Worm (Caenorhabditis elegans) whole organism, L2 larva: ENCODE results near the gene Y48B6A.1.

Experiments
- C34F6.9 ChIP-seq: fragments of 150-350 bp; optimal IDR thresholded peaks from 2 replicates; lab custom pipeline; 2014; ENCODE audit warnings: missing biosample characterization, missing genetic modification characterization
- R02D3.7 ChIP-seq: fragments of 150-350 bp; optimal IDR thresholded peaks from 2 replicates; lab custom pipeline; 2014; ENCODE audit warnings: missing biosample characterization, missing genetic modification characterization
- ceh-82 ChIP-seq: fragments of 150-350 bp; optimal IDR thresholded peaks from 2 replicates; lab custom pipeline; 2014; ENCODE audit warnings: missing biosample characterization, missing genetic modification characterization
- dmd-4 ChIP-seq: sonication (generic microtip); optimal IDR thresholded peaks from 2 replicates; lab custom pipeline; 2017; ENCODE audit warnings: missing biosample characterization, missing genetic modification characterization
- egl-27 ChIP-seq: sonication (generic microtip); optimal IDR thresholded peaks from 3 replicates; lab custom pipeline; 2017; ENCODE audit warnings: missing biosample characterization, missing genetic modification reagents, missing genetic modification characterization
- fos-1 ChIP-seq: fragments of 150-350 bp; optimal IDR thresholded peaks from 2 replicates; lab custom pipeline; 2014; ENCODE audit warnings: missing biosample characterization, missing genetic modification characterization
- gmeb-1 ChIP-seq: fragments of 150-350 bp; optimal IDR thresholded peaks from 2 replicates; lab custom pipeline; 2014; ENCODE audit warnings: missing biosample characterization, missing genetic modification characterization
- lin-13 ChIP-seq: fragments of 150-350 bp; optimal IDR thresholded peaks from 2 replicates; lab custom pipeline; 2014; ENCODE audit warnings: missing biosample characterization, missing genetic modification reagents, missing genetic modification characterization
- lsy-2 ChIP-seq, 2 experiments: fragments of 150-350 bp in 1 of 2; sonication (generic microtip) in 1 of 2; optimal IDR thresholded peaks; 2 replicates each; lab custom pipeline; 2014 to 2017; ENCODE audit warnings: missing biosample characterization in 2 of 2, missing genetic modification characterization in 2 of 2
- mbf-1 ChIP-seq: sonication (generic microtip); optimal IDR thresholded peaks from 2 replicates; lab custom pipeline; 2017; ENCODE audit warnings: missing biosample characterization, missing genetic modification characterization
- mdl-1 ChIP-seq, 2 experiments: fragments of 150-350 bp in 1 of 2; sonication (generic microtip) in 1 of 2; optimal IDR thresholded peaks; 2 replicates each; lab custom pipeline; 2017; ENCODE audit warnings: missing biosample characterization in 2 of 2, missing genetic modification characterization in 2 of 2
- nhr-129 ChIP-seq: fragments of 150-350 bp; optimal IDR thresholded peaks from 2 replicates; lab custom pipeline; 2014; ENCODE audit warnings: missing biosample characterization, missing genetic modification characterization
- nhr-23 ChIP-seq: fragments of 150-350 bp; optimal IDR thresholded peaks from 2 replicates; lab custom pipeline; 2014; ENCODE audit warnings: missing biosample characterization, missing genetic modification reagents, missing genetic modification characterization
- nhr-6 ChIP-seq: fragments of 150-350 bp; optimal IDR thresholded peaks from 2 replicates; lab custom pipeline; 2014; ENCODE audit warnings: missing biosample characterization, missing genetic modification characterization
- nhr-77 ChIP-seq: fragments of 150-350 bp; optimal IDR thresholded peaks from 2 replicates; lab custom pipeline; 2014; ENCODE audit warnings: missing biosample characterization, missing genetic modification characterization
- peb-1 ChIP-seq: fragments of 150-350 bp; optimal IDR thresholded peaks from 2 replicates; lab custom pipeline; 2014; ENCODE audit warnings: missing biosample characterization, missing genetic modification characterization
- snpc-4 ChIP-seq: fragments of 150-350 bp; optimal IDR thresholded peaks from 2 replicates; lab custom pipeline; 2014; ENCODE audit warnings: missing biosample characterization, missing genetic modification characterization
- unc-55 ChIP-seq: fragments of 150-350 bp; sonication (generic microtip); optimal IDR thresholded peaks from 3 replicates; lab custom pipeline; 2014; ENCODE audit warnings: missing biosample characterization, missing genetic modification reagents, missing genetic modification characterization
- unc-62 ChIP-seq: fragments of 150-350 bp; optimal IDR thresholded peaks from 2 replicates; lab custom pipeline; 2014; ENCODE audit warnings: missing biosample characterization, missing genetic modification reagents, missing genetic modification characterization
- zag-1 ChIP-seq: fragments of 150-350 bp; optimal IDR thresholded peaks from 2 replicates; lab custom pipeline; 2014; ENCODE audit warnings: missing biosample characterization, missing genetic modification characterization
- ztf-11 ChIP-seq: sonication (generic microtip); optimal IDR thresholded peaks from 2 replicates; lab custom pipeline; 2017; ENCODE audit warnings: missing biosample characterization, missing genetic modification characterization

Gene Y48B6A.1

DNA sequence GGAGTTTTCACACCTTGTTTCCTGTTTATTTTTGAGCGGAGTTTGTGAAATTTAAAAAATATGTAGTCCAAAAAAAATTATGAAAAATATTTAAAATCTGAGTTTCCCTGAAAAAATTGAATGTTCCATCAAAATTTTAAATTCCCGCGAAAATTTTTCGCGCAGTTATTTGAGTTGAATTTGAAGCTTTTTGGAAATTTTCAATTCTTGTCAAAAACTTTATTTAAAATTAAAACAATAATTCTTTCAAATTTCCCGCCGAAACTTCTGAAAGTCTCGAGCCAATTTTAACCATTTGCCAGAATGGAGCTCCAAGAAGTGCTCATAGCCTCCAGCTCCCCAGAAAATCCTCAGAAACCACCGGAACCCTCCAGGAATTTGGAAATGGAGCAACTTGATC lies 49.7 kb downstream of the Y48B6A.1 start, which contains the start of gene gur-4:
Gene gur-4, plus strand, starts transcription at position 301 of the 400 bp plus-strand sequence.
- TF ChIP-seq snpc-4 (tag; lab: Kevin White, UChicago), result no peak
- TF ChIP-seq ztf-11 (tag; lab: Kevin White, UChicago), result no peak
- no peak for TF ChIP-seq nhr-129
- TF ChIP-seq unc-62, result no peak
- TF ChIP-seq dmd-4 (tag; lab: Kevin White, UChicago), result no peak
- no peak for TF ChIP-seq nhr-77 (tag; lab: Kevin White, UChicago)
- no peak for TF ChIP-seq egl-27 (tag; lab: Kevin White, UChicago)
- TF ChIP-seq nhr-6 (tag; lab: Kevin White, UChicago), result no peak
- TF ChIP-seq mbf-1 (tag; lab: Kevin White, UChicago), result no peak
- no peak for TF ChIP-seq ceh-82 (tag; lab: Kevin White, UChicago)
- TF ChIP-seq fos-1 (tag; lab: Kevin White, UChicago), result no peak
- no peak for TF ChIP-seq nhr-23 (tag; lab: Kevin White, UChicago)
- TF ChIP-seq C34F6.9 (tag; lab: Kevin White, UChicago), result no peak
- TF ChIP-seq mdl-1 (tag; optimal IDR thresholded peaks at IDR 0.05; lab: Kevin White, UChicago), result no peak
- TF ChIP-seq peb-1 (tag; lab: Kevin White, UChicago), result no peak
- no peak for TF ChIP-seq lsy-2 (tag; optimal IDR thresholded peaks at IDR 0.05; lab: Kevin White, UChicago)
- TF ChIP-seq lin-13 (GFP tag; lab: Kevin White, UChicago), result no peak
- TF ChIP-seq, all 48 proteins: peak for 0

DNA sequence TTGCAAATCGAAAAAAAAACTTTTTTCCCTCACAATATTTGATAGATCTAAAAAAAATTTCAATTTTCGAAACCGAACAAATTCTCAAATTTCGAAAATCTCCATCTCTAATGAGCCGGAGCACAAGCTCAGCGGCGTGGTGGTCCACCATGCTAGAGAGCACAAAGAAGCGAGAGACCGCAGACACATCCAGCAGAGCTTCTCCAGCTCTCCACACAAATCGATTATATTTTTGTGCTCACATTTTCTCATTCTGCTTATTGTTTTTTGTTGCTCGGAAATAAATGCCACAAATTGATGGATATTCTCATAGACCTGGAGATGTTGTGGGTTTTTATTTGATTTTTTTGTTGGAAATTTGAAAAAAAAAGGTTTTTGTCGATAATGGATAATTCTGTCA lies 52.1 kb downstream of the Y48B6A.1 start:
- peak; percentile 53 for TF ChIP-seq C34F6.9 (tag; lab: Kevin White, UChicago)
- no peak for TF ChIP-seq dmd-4 (tag; lab: Kevin White, UChicago)
- TF ChIP-seq nhr-129, result no peak
- TF ChIP-seq unc-55, result peak; percentile 30
- no peak for TF ChIP-seq R02D3.7
- no peak for TF ChIP-seq zag-1 (tag; lab: Kevin White, UChicago)
- peak in 1 of 2 experiments; percentile 11 for TF ChIP-seq lsy-2 (tag; optimal IDR thresholded peaks at IDR 0.05; lab: Kevin White, UChicago)
- TF ChIP-seq gmeb-1 (tag; lab: Kevin White, UChicago), result no peak
- no peak for TF ChIP-seq peb-1 (tag; lab: Kevin White, UChicago)
